Fruit fly (Drosophila melanogaster): ENCODE measurements around the gene CG7376.

Gene CG7376

DNA sequence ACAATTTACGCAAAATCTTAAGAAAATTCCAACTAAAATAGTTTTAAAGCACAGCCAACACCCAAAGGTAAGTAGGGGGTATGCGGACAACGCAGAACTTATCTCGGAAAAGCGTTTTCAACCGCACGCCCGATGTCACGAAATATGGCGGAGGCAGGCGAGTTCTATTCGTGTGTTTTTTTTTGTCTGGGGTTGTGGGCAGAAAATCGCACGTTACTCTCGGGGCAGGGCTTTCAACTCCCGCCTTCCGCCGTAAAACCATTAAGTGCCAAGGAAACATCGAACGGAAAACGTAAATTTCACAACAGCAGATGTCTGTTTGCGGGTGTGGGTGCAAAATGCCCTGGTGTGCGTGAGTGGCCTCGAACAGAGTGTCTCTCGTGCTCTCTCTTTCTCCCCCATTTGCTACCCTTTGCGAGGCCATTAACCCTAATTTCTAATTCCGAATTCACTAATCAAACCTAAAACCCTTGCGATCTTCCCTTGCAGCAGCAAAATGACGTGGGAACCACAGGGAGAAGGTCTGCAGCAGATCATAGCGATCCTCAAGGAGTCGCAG lies 19.6 kb downstream of the CG7376 start:
- no peak for TF ChIP-seq insv (optimal IDR thresholded peaks at IDR 0.05)
- no peak for TF ChIP-seq ttk (optimal IDR thresholded peaks at IDR 0.05)
- no peak for TF ChIP-seq Sin3A (optimal IDR thresholded peaks at IDR 0.05)
- TF ChIP-seq h (optimal IDR thresholded peaks at IDR 0.05): no peak
- no peak for TF ChIP-seq psq (optimal IDR thresholded peaks at IDR 0.05)
- TF ChIP-seq Myc (optimal IDR thresholded peaks at IDR 0.05): no peak

- TF ChIP-seq ttk (optimal IDR thresholded peaks at IDR 0.05): no peak
Observed at dm6 chr3L:6200173-6200572, 26.1 kb downstream of the CG7376 start, which contains the start of gene CG8219. Gene CG8219 (plus strand): TSS chr3L:6200473.

- no peak for TF ChIP-seq h (optimal IDR thresholded peaks at IDR 0.05)
- no peak for TF ChIP-seq insv (optimal IDR thresholded peaks at IDR 0.05)
- no peak for TF ChIP-seq psq (optimal IDR thresholded peaks at IDR 0.05)
Observed at dm6 chr3L:6215976-6216786, 42.1 kb downstream of the CG7376 start.

DNA sequence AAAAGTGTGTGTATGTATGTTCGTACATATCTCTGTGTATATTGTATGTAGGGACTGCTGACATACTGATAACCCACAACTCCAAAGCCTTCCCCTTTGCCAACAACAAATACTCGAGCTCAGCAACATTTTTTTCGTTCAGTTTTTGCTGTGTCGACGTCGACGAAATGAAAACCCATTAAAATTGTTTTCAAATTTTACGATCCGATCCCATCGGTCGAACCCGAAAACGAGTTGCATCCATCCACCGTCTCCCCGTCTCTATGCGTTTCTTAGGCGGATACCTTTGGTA lies 42.7 kb downstream of the CG7376 start:
- TF ChIP-seq insv (optimal IDR thresholded peaks at IDR 0.05) (no peak), h (optimal IDR thresholded peaks at IDR 0.05) (no peak), psq (optimal IDR thresholded peaks at IDR 0.05) (no peak), Myc (optimal IDR thresholded peaks at IDR 0.05) (no peak), Sin3A (optimal IDR thresholded peaks at IDR 0.05) (no peak), ttk (optimal IDR thresholded peaks at IDR 0.05) (no peak)

DNA sequence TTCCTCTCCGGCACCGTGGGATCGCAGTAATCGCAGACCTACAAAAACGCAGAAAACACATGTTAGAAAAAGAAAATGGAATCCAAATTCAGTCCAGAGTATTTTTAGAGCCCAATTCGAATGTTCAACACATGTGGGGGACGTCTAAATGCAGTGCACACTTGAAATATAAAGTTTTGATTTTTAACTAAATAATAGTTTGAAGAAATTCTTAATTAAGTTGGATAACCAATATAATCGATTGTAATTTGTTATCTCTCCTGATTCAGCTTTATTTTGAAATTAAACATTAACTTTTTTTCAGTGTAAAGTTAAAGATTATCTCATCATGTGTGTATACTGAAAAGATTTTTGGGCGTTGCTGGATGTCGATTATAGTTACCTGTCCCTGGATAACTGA lies 43.2 kb downstream of the CG7376 start:
- no peak for TF ChIP-seq h (optimal IDR thresholded peaks at IDR 0.05)
- TF ChIP-seq Sin3A (optimal IDR thresholded peaks at IDR 0.05): no peak
- no peak for TF ChIP-seq Myc (optimal IDR thresholded peaks at IDR 0.05)
- no peak for TF ChIP-seq insv (optimal IDR thresholded peaks at IDR 0.05)
- no peak for TF ChIP-seq ttk (optimal IDR thresholded peaks at IDR 0.05)
- no peak for TF ChIP-seq psq (optimal IDR thresholded peaks at IDR 0.05)

- TF ChIP-seq ttk (optimal IDR thresholded peaks at IDR 0.05) (no peak), psq (optimal IDR thresholded peaks at IDR 0.05) (no peak), h (optimal IDR thresholded peaks at IDR 0.05) (no peak), insv (optimal IDR thresholded peaks at IDR 0.05) (no peak), Sin3A (optimal IDR thresholded peaks at IDR 0.05) (no peak), Myc (optimal IDR thresholded peaks at IDR 0.05) (no peak)
Observed at dm6 chr3L:6217806-6218205, 43.8 kb downstream of the CG7376 start, which contains the start of gene LanA. Gene LanA (minus strand): TSS chr3L:6218022.

- TF ChIP-seq ttk (optimal IDR thresholded peaks at IDR 0.05) (no peak), Myc (optimal IDR thresholded peaks at IDR 0.05) (no peak), Sin3A (optimal IDR thresholded peaks at IDR 0.05) (no peak), psq (optimal IDR thresholded peaks at IDR 0.05) (no peak)
Observed at dm6 chr3L:6218517-6219155, 44.6 kb downstream of the CG7376 start.

dm6 chr3L:6220187-6220586 lies 46.1 kb downstream of the CG7376 start, which contains the start of gene CG33946:
Gene CG33946 (plus strand): TSS chr3L:6220578.
- TF ChIP-seq psq (optimal IDR thresholded peaks at IDR 0.05) (no peak), Myc (optimal IDR thresholded peaks at IDR 0.05) (no peak), Sin3A (optimal IDR thresholded peaks at IDR 0.05) (no peak), insv (optimal IDR thresholded peaks at IDR 0.05) (no peak), ttk (optimal IDR thresholded peaks at IDR 0.05) (no peak)

All from Kc167 (cell line).